Fruit fly (Drosophila melanogaster): ENCODE data around the gene Tmtc1.

Gene Tmtc1

dm6 chr2L:2731370-2732138 lies 54.0 kb downstream of the Tmtc1 start (continued):
- TF ChIP-seq Scr (GFP tag; IDR thresholded peaks at IDR 0.05; ENCODE audit: partially characterized antibody) (no peak), yki (optimal IDR thresholded peaks at IDR 0.05) (no peak), Lpt (GFP tag; optimal IDR thresholded peaks at IDR 0.05) (no peak), Tbp (GFP tag; optimal IDR thresholded peaks at IDR 0.05) (no peak), CG31388 (GFP tag; optimal IDR thresholded peaks at IDR 0.05) (no peak), CG8281 (tag; optimal IDR thresholded peaks at IDR 0.05) (no peak), shn (GFP tag; optimal IDR thresholded peaks at IDR 0.05) (no peak), zf30C (GFP tag; optimal IDR thresholded peaks at IDR 0.05) (no peak), ERR (GFP tag; optimal IDR thresholded peaks at IDR 0.05) (no peak), CG4282 (GFP tag; optimal IDR thresholded peaks at IDR 0.05) (no peak), CG8478 (optimal IDR thresholded peaks at IDR 0.05) (no peak), CG15479 (GFP tag; optimal IDR thresholded peaks at IDR 0.05) (no peak), kni (GFP tag; optimal IDR thresholded peaks at IDR 0.05) (no peak), ttk (GFP tag; IDR thresholded peaks at IDR 0.05) (no peak), Dek (tag; optimal IDR thresholded peaks at IDR 0.05) (no peak), CG6175 (GFP tag; IDR thresholded peaks at IDR 0.05) (no peak), prd (optimal IDR thresholded peaks at IDR 0.05) (no peak), prd (GFP tag; IDR thresholded peaks at IDR 0.05) (peak; percentile 71), bab2 (GFP tag; optimal IDR thresholded peaks at IDR 0.05) (peak; percentile 27), fd3F (GFP tag; optimal IDR thresholded peaks at IDR 0.05) (peak; percentile 0), dysf (GFP tag; IDR thresholded peaks at IDR 0.05) (peak; percentile 39; the same call in 1 of the 3 replicates), NC2β (GFP tag; optimal IDR thresholded peaks at IDR 0.05) (peak; percentile 11), Med (GFP tag) (peak; percentile 80), HmgZ (tag; optimal IDR thresholded peaks at IDR 0.05) (no peak), CG6854 (GFP tag; optimal IDR thresholded peaks at IDR 0.05) (no peak), Mad (GFP tag; optimal IDR thresholded peaks at IDR 0.05) (no peak), CG4820 (GFP tag; optimal IDR thresholded peaks at IDR 0.05) (no peak), CG6254 (GFP tag; optimal IDR thresholded peaks at IDR 0.05) (peak; percentile 2), eyg (GFP tag; optimal IDR thresholded peaks at IDR 0.05) (peak; percentile 9), crp (GFP tag; optimal IDR thresholded peaks at IDR 0.05) (peak in 1 of 2 experiments; percentile 8), CG3163 (GFP tag; optimal IDR thresholded peaks at IDR 0.05) (no peak), sens (GFP tag) (peak; percentile 79), vnd (GFP tag; IDR thresholded peaks at IDR 0.05; ENCODE audit: partially characterized antibody) (no peak), pfk (GFP tag; optimal IDR thresholded peaks at IDR 0.05) (no peak), exex (tag; optimal IDR thresholded peaks at IDR 0.05) (no peak), hth (optimal IDR thresholded peaks at IDR 0.05) (no peak), Nf-YB (GFP tag; optimal IDR thresholded peaks at IDR 0.05) (no peak), CG3995 (GFP tag; optimal IDR thresholded peaks at IDR 0.05) (no peak), Dp (GFP tag; optimal IDR thresholded peaks at IDR 0.05) (no peak), CG1529 (GFP tag; optimal IDR thresholded peaks at IDR 0.05) (no peak), H15 (GFP tag; IDR thresholded peaks at IDR 0.05) (0 out of 3 replicates have a peak, but pooled peaks have one; percentile 36), kah (GFP tag; optimal IDR thresholded peaks at IDR 0.05) (no peak), TFAM (GFP tag; optimal IDR thresholded peaks at IDR 0.05) (no peak), CG10209 (GFP tag; optimal IDR thresholded peaks at IDR 0.05) (peak; percentile 8), CG1603 (tag; optimal IDR thresholded peaks at IDR 0.05) (peak; percentile 26), D (optimal IDR thresholded peaks at IDR 0.05) (no peak), D (GFP tag; optimal IDR thresholded peaks at IDR 0.05) (peak; percentile 15), jing (GFP tag; optimal IDR thresholded peaks at IDR 0.05) (no peak), CG3407 (GFP tag; optimal IDR thresholded peaks at IDR 0.05) (no peak), CG30431 (GFP tag; optimal IDR thresholded peaks at IDR 0.05) (no peak), CG1233 (GFP tag; optimal IDR thresholded peaks at IDR 0.05) (no peak), Awh (GFP tag; IDR thresholded peaks at IDR 0.05) (no peak)
